Fruit fly (Drosophila melanogaster): ENCODE measurements around the gene Ran.
A peak's percentile ranks its signal among the peaks of the same experiment; 100 is the strongest.

The Ran gene

DNA sequence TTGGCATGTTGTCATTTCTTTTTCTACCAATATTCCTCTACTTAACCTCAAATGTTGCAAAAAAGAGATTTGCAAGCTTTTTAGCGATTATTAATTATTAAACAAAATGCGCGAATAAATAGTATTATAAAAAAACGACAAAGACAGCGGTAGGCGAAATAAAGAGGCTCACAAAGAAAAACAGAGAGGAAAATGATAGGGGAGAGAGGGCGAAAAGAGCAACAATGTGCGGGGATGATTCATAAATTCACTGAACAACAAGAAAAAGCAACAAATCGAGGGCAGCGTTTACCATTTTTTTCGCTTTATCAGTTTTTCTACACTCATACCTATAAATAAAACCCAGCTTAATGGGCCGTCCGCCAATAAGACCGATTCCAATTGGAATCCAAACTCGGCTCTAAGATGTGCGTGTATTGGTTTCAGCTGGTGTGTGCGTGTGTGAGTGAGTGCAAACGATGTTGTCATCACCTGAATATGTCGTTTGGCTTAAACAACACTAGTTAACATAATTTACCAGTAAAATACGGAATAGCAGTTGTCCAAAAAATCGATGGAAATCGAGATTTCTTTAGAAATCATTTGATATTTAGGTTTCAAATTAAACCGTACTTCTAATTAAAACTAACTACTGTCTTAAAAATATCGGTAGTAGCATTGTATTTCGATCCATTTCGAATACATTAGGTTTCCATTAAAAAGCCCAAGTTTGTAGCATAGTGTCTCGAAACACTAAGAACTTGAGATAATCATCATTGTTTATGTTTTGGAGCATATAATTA is 7.5 kb upstream of the Ran start:
- TF ChIP-seq Mnt (GFP tag; optimal IDR thresholded peaks at IDR 0.05) (no peak), CG33017 (tag; optimal IDR thresholded peaks at IDR 0.05) (no peak), CG5204 (GFP tag; optimal IDR thresholded peaks at IDR 0.05) (no peak), CG11617 (GFP tag; optimal IDR thresholded peaks at IDR 0.05) (no peak), CG14711 (tag; optimal IDR thresholded peaks at IDR 0.05) (no peak), toe (GFP tag; optimal IDR thresholded peaks at IDR 0.05) (no peak), CG1620 (GFP tag; optimal IDR thresholded peaks at IDR 0.05) (no peak), tj (GFP tag; optimal IDR thresholded peaks at IDR 0.05) (peak; percentile 43), bab1 (GFP tag; optimal IDR thresholded peaks at IDR 0.05) (peak; percentile 10), Hr96 (GFP tag; optimal IDR thresholded peaks at IDR 0.05) (no peak), Clk (GFP tag; optimal IDR thresholded peaks at IDR 0.05) (no peak), CG7045 (GFP tag; optimal IDR thresholded peaks at IDR 0.05) (no peak), ovo (GFP tag; optimal IDR thresholded peaks at IDR 0.05) (no peak), cnc (optimal IDR thresholded peaks at IDR 0.05) (no peak), cic (GFP tag; optimal IDR thresholded peaks at IDR 0.05) (peak; percentile 42), CG12768 (GFP tag; optimal IDR thresholded peaks at IDR 0.05) (no peak), pad (GFP tag; optimal IDR thresholded peaks at IDR 0.05) (no peak), CG7101 (tag; optimal IDR thresholded peaks at IDR 0.05) (no peak), Crg-1 (GFP tag; optimal IDR thresholded peaks at IDR 0.05) (no peak), kay (GFP tag; ENCODE audit: borderline replicate concordance) (peak; percentile 36)

- TF ChIP-seq Crg-1 (GFP tag; optimal IDR thresholded peaks at IDR 0.05) (peak; percentile 37), CG7101 (tag; optimal IDR thresholded peaks at IDR 0.05) (peak; percentile 2), pad (GFP tag; optimal IDR thresholded peaks at IDR 0.05) (peak; percentile 23), tj (GFP tag; optimal IDR thresholded peaks at IDR 0.05) (peak; percentile 57), Mnt (GFP tag; optimal IDR thresholded peaks at IDR 0.05) (peak; percentile 44), cic (GFP tag; optimal IDR thresholded peaks at IDR 0.05) (peak; percentile 14), CG1620 (GFP tag; optimal IDR thresholded peaks at IDR 0.05) (no peak), CG11617 (GFP tag; optimal IDR thresholded peaks at IDR 0.05) (no peak)
These were observed 6.1 kb upstream of the Ran start for dm6 chrX:11154511-11155197.

DNA sequence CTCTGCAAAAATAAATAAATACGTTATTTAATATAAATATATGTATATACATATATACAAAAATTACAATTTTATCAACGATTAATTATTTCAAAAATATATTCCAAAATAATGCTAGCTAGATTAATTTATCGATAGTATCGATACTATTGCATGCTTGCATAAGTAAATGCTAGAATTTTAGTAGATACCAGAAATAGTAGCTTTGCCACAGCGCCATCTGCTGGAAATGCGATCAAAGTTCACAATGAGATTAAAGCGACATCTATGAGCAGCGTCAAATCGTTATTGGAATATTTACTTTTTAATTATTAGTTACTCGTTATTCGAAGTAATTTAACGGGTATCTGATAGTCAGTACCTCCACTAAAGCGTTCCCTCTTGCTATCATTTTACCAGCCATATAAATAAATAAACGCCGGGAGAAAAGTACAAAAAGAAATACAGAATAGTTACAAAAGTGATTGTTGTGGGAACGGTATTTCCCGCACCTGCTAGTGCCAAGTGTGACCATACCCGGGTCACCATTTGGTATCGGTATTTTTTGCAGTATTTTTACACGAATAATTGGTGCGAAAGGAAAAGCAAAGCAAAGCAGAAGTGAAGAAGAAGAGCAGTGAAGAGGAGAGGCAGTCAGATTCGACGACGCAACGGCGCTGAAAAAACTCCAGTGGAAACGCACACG is 5.5 kb upstream of the Ran start, which contains the start of the genes rtv and Dlic:
TSS of gene rtv (minus strand) at position 165 of the 685 bp plus-strand sequence.
TSS of gene Dlic (plus strand) at position 596 of the 685 bp plus-strand sequence.
- TF ChIP-seq kay (GFP tag; ENCODE audit: borderline replicate concordance) = peak; percentile 73
- no peak for TF ChIP-seq tj (GFP tag; optimal IDR thresholded peaks at IDR 0.05)
- peak; percentile 50 for TF ChIP-seq pad (GFP tag; optimal IDR thresholded peaks at IDR 0.05)
- peak; percentile 21 for TF ChIP-seq ovo (GFP tag; optimal IDR thresholded peaks at IDR 0.05)
- TF ChIP-seq CG5204 (GFP tag; optimal IDR thresholded peaks at IDR 0.05) = peak; percentile 23
- TF ChIP-seq CG33017 (tag; optimal IDR thresholded peaks at IDR 0.05) = no peak
- TF ChIP-seq CG11617 (GFP tag; optimal IDR thresholded peaks at IDR 0.05) = no peak
- TF ChIP-seq CG7101 (tag; optimal IDR thresholded peaks at IDR 0.05) = peak; percentile 23
- peak; percentile 12 for TF ChIP-seq Mnt (GFP tag; optimal IDR thresholded peaks at IDR 0.05)
- peak; percentile 5 for TF ChIP-seq bab1 (GFP tag; optimal IDR thresholded peaks at IDR 0.05)
- TF ChIP-seq CG1620 (GFP tag; optimal IDR thresholded peaks at IDR 0.05) = peak; percentile 19

DNA sequence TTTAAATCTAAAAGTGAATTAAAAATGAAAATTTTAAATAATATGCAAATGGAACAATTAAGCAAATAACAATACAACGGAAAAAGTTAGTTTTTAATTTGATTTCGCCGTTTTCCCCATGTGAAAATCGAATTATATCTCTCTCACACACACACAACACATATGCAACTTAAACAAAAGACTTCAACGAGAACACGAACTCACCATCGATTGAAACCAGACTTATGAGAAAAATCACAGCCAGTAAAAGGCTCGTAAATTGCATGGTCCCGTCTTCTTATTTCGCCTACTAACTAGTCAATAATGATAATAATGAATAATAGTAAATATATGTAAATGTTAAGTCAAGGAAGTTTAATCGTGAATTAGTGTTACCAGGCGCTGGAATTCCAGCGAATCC is 4.9 kb upstream of the Ran start:
- TF ChIP-seq tj (GFP tag; optimal IDR thresholded peaks at IDR 0.05) = no peak
- peak; percentile 49 for TF ChIP-seq kay (GFP tag; ENCODE audit: borderline replicate concordance)
- no peak for TF ChIP-seq bab1 (GFP tag; optimal IDR thresholded peaks at IDR 0.05)

DNA sequence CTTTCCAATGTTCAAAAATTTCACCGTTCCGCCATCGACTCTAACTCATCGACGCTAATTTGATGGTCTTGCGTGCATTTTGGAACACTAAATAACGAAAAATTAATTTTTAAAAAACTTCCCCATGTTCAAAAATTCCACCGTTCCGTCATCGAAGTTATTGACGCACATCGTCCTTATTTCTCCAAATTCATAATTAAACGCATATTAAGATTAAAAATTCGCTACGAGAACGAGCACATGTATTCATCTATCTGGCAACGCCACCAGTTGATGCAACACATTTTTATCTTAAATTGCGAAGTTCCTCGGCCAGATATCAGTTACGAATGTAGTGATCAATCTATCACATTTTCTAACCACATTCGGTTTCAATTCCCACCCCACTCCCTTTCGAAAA is 685 bp upstream of the Ran start, which contains the start of gene Lint-1:
TSS of gene Lint-1 (plus strand) at position 123 of the 400 bp plus-strand sequence.
- no peak for TF ChIP-seq cnc (optimal IDR thresholded peaks at IDR 0.05)
- no peak for TF ChIP-seq Hr96 (GFP tag; optimal IDR thresholded peaks at IDR 0.05)
- TF ChIP-seq cic (GFP tag; optimal IDR thresholded peaks at IDR 0.05) = no peak
- peak; percentile 21 for TF ChIP-seq tj (GFP tag; optimal IDR thresholded peaks at IDR 0.05)
- TF ChIP-seq Crg-1 (GFP tag; optimal IDR thresholded peaks at IDR 0.05) = no peak
- no peak for TF ChIP-seq CG33017 (tag; optimal IDR thresholded peaks at IDR 0.05)
- no peak for TF ChIP-seq CG7045 (GFP tag; optimal IDR thresholded peaks at IDR 0.05)
- TF ChIP-seq pad (GFP tag; optimal IDR thresholded peaks at IDR 0.05) = no peak
- peak; percentile 89 for TF ChIP-seq Mnt (GFP tag; optimal IDR thresholded peaks at IDR 0.05)
- peak; percentile 33 for TF ChIP-seq CG7101 (tag; optimal IDR thresholded peaks at IDR 0.05)
- peak; percentile 6 for TF ChIP-seq ovo (GFP tag; optimal IDR thresholded peaks at IDR 0.05)
- peak; percentile 37 for TF ChIP-seq toe (GFP tag; optimal IDR thresholded peaks at IDR 0.05)
- no peak for TF ChIP-seq CG14711 (tag; optimal IDR thresholded peaks at IDR 0.05)
- TF ChIP-seq CG5204 (GFP tag; optimal IDR thresholded peaks at IDR 0.05) = peak; percentile 31
- no peak for TF ChIP-seq CG11617 (GFP tag; optimal IDR thresholded peaks at IDR 0.05)
- TF ChIP-seq kay (GFP tag; ENCODE audit: borderline replicate concordance) = no peak
- TF ChIP-seq bab1 (GFP tag; optimal IDR thresholded peaks at IDR 0.05) = peak; percentile 19
- TF ChIP-seq CG12768 (GFP tag; optimal IDR thresholded peaks at IDR 0.05) = no peak
- TF ChIP-seq CG1620 (GFP tag; optimal IDR thresholded peaks at IDR 0.05) = peak; percentile 66
- TF ChIP-seq Clk (GFP tag; optimal IDR thresholded peaks at IDR 0.05) = no peak

Measured in whole organism, adult.